Fruit fly (Drosophila melanogaster) whole organism, embryonic: Measurements from ENCODE around the gene CG7367.

Source experiments
- Adf1 ChIP-seq: fragments of 200-800 bp; sonication (Bioruptor generic); IDR thresholded peaks from 2 replicates; pipeline ENCODE4 v1.3.6; 2022; ENCODE audit warnings: missing biosample characterization, missing genetic modification characterization
- B-H2 ChIP-seq: fragments of 200-800 bp; sonication (Bioruptor generic); optimal IDR thresholded peaks from 2 replicates; lab custom pipeline; 2018; ENCODE audit warnings: missing biosample characterization, mild to moderate bottlenecking, missing genetic modification characterization
- BEAF-32 ChIP-seq: fragments of 200-800 bp; sonication (Bioruptor generic); optimal IDR thresholded peaks from 3 replicates; lab custom pipeline; 2017; ENCODE audit warnings: missing biosample characterization, missing genetic modification characterization, mild to moderate bottlenecking, moderate library complexity, missing genetic modification reagents
- CG11093 ChIP-seq: fragments of 200-800 bp; sonication (Bioruptor generic); IDR thresholded peaks from 3 replicates; pipeline ENCODE4 v1.3.6; 2022; ENCODE audit warnings: missing biosample characterization, missing genetic modification characterization
- CG11504 ChIP-seq: fragments of 200-800 bp; sonication (Bioruptor generic); optimal IDR thresholded peaks from 3 replicates; lab custom pipeline; 2019; ENCODE audit warnings: missing biosample characterization, mild to moderate bottlenecking, missing genetic modification characterization, moderate library complexity
- CG11560 ChIP-seq: fragments of 200-800 bp; sonication (Bioruptor generic); IDR thresholded peaks from 3 replicates; pipeline ENCODE4 v1.3.6; 2022; ENCODE audit warnings: missing biosample characterization, missing genetic modification characterization
- CG12299 ChIP-seq: fragments of 200-800 bp; sonication (Bioruptor generic); optimal IDR thresholded peaks from 2 replicates; lab custom pipeline; 2018; ENCODE audit warnings: missing biosample characterization, mild to moderate bottlenecking, missing genetic modification characterization
- CG13894 ChIP-seq: fragments of 200-800 bp; sonication (Bioruptor generic); optimal IDR thresholded peaks from 3 replicates; lab custom pipeline; 2018; ENCODE audit warnings: missing biosample characterization, mild to moderate bottlenecking, missing genetic modification characterization, moderate library complexity
- CG14014 ChIP-seq: fragments of 200-800 bp; sonication (Bioruptor generic); IDR thresholded peaks from 2 replicates; pipeline ENCODE4 v1.3.6; 2022; ENCODE audit warnings: missing biosample characterization, missing genetic modification characterization
- CG15479 ChIP-seq: fragments of 200-800 bp; sonication (Bioruptor generic); optimal IDR thresholded peaks from 3 replicates; lab custom pipeline; 2019; ENCODE audit warnings: missing biosample characterization, mild to moderate bottlenecking, missing genetic modification characterization, moderate library complexity
- CG1603 ChIP-seq: fragments of 200-800 bp; sonication (Bioruptor generic); optimal IDR thresholded peaks from 2 replicates; lab custom pipeline; 2019; ENCODE audit warnings: missing biosample characterization, mild to moderate bottlenecking, missing genetic modification characterization, moderate library complexity
- CG1792 ChIP-seq: fragments of 200-800 bp; sonication (Bioruptor generic); optimal IDR thresholded peaks from 2 replicates; lab custom pipeline; 2016; ENCODE audit warnings: missing biosample characterization, missing genetic modification characterization
- CG2712 ChIP-seq: fragments of 200-800 bp; optimal IDR thresholded peaks from 3 replicates; lab custom pipeline; 2019; ENCODE audit warnings: missing biosample characterization, mild to moderate bottlenecking, missing genetic modification characterization, moderate library complexity
- CG34224 ChIP-seq: fragments of 200-800 bp; sonication (Bioruptor generic); IDR thresholded peaks from 3 replicates; pipeline ENCODE4 v1.3.6; 2022; ENCODE audit warnings: missing biosample characterization, missing genetic modification characterization; ENCODE audit not compliant: partially characterized antibody
- CG3847 ChIP-seq: fragments of 200-800 bp; sonication (Bioruptor generic); IDR thresholded peaks from 2 replicates; pipeline ENCODE4 v1.3.6; 2022; ENCODE audit warnings: missing biosample characterization, missing genetic modification characterization
- CG42726 ChIP-seq: fragments of 200-800 bp; sonication (Bioruptor generic); IDR thresholded peaks from 2 replicates; pipeline ENCODE4 v1.3.6; 2022; ENCODE audit warnings: missing biosample characterization, missing genetic modification characterization; ENCODE audit not compliant: partially characterized antibody
- CG4360 ChIP-seq: fragments of 200-800 bp; sonication (Bioruptor generic); IDR thresholded peaks from 2 replicates; pipeline ENCODE4 v1.3.6; 2022; ENCODE audit warnings: missing biosample characterization, missing genetic modification characterization
- CG4424 ChIP-seq: fragments of 200-800 bp; sonication (Bioruptor generic); optimal IDR thresholded peaks from 3 replicates; lab custom pipeline; 2016; ENCODE audit warnings: missing biosample characterization, missing genetic modification characterization
- CG5180 ChIP-seq: fragments of 200-800 bp; sonication (Bioruptor generic); optimal IDR thresholded peaks from 3 replicates; lab custom pipeline; 2017; ENCODE audit warnings: missing biosample characterization, missing genetic modification characterization, mild to moderate bottlenecking, moderate library complexity, missing genetic modification reagents
- Dbx ChIP-seq: fragments of 200-800 bp; sonication (Bioruptor generic); IDR thresholded peaks from 3 replicates; pipeline ENCODE4 v1.3.6; 2022; ENCODE audit warnings: missing biosample characterization, missing genetic modification characterization
- Dp ChIP-seq: fragments of 200-800 bp; sonication (Bioruptor generic); optimal IDR thresholded peaks from 2 replicates; lab custom pipeline; 2018; ENCODE audit warnings: missing biosample characterization, mild to moderate bottlenecking, missing genetic modification characterization, moderate library complexity
- Ets97D ChIP-seq: fragments of 200-800 bp; sonication (Bioruptor generic); optimal IDR thresholded peaks from 3 replicates; lab custom pipeline; 2016; ENCODE audit warnings: missing biosample characterization, missing genetic modification characterization
- Fer3 ChIP-seq: fragments of 200-800 bp; sonication (Bioruptor generic); optimal IDR thresholded peaks from 2 replicates; lab custom pipeline; 2018; ENCODE audit warnings: missing biosample characterization, mild to moderate bottlenecking, missing genetic modification characterization, moderate library complexity
- Hand ChIP-seq: fragments of 200-800 bp; sonication (Bioruptor generic); optimal IDR thresholded peaks from 2 replicates; lab custom pipeline; 2017; ENCODE audit warnings: mild to moderate bottlenecking, missing biosample characterization, missing genetic modification reagents, missing genetic modification characterization
- Hey ChIP-seq: fragments of 200-800 bp; sonication (Bioruptor generic); optimal IDR thresholded peaks from 3 replicates; lab custom pipeline; 2018; ENCODE audit warnings: missing biosample characterization, mild to moderate bottlenecking, missing genetic modification characterization
- MESR4 ChIP-seq: fragments of 200-800 bp; sonication (Bioruptor generic); optimal IDR thresholded peaks from 2 replicates; lab custom pipeline; 2018; ENCODE audit warnings: missing biosample characterization, mild to moderate bottlenecking, missing genetic modification characterization, moderate library complexity
- Myb ChIP-seq: fragments of 200-800 bp; sonication (Bioruptor generic); optimal IDR thresholded peaks from 2 replicates; lab custom pipeline; 2016; ENCODE audit warnings: missing biosample characterization, missing genetic modification characterization
- NfI ChIP-seq: fragments of 200-800 bp; sonication (Bioruptor generic); optimal IDR thresholded peaks from 3 replicates; lab custom pipeline; 2018; ENCODE audit warnings: missing biosample characterization, mild to moderate bottlenecking, missing genetic modification characterization, moderate library complexity
- Rfx ChIP-seq: fragments of 200-800 bp; sonication (Bioruptor generic); IDR thresholded peaks from 2 replicates; pipeline ENCODE4 v1.3.6; 2022; ENCODE audit warnings: missing biosample characterization, missing genetic modification characterization
- ab ChIP-seq: fragments of 200-800 bp; sonication (Bioruptor generic); optimal IDR thresholded peaks from 2 replicates; lab custom pipeline; 2016; ENCODE audit warnings: missing biosample characterization, missing genetic modification characterization
- amos ChIP-seq: fragments of 200-800 bp; sonication (Bioruptor generic); IDR thresholded peaks from 2 replicates; pipeline ENCODE4 v1.3.6; 2022; ENCODE audit warnings: missing biosample characterization, missing genetic modification characterization; ENCODE audit not compliant: partially characterized antibody
- bbx ChIP-seq: fragments of 200-800 bp; sonication (Bioruptor generic); IDR thresholded peaks from 2 replicates; pipeline ENCODE4 v1.3.6; 2022; ENCODE audit warnings: missing biosample characterization, missing genetic modification characterization; ENCODE audit not compliant: partially characterized antibody
- caup ChIP-seq: fragments of 200-800 bp; sonication (Bioruptor generic); optimal IDR thresholded peaks from 3 replicates; lab custom pipeline; 2017; ENCODE audit warnings: missing biosample characterization, mild to moderate bottlenecking, missing genetic modification characterization, moderate library complexity; ENCODE audit not compliant: severe bottlenecking
- cwo ChIP-seq: fragments of 200-800 bp; sonication (Bioruptor generic); optimal IDR thresholded peaks from 3 replicates; lab custom pipeline; 2017; ENCODE audit warnings: missing biosample characterization, missing genetic modification characterization, mild to moderate bottlenecking, moderate library complexity, missing genetic modification reagents
- dmrt99B ChIP-seq: fragments of 200-800 bp; sonication (Bioruptor generic); optimal IDR thresholded peaks from 2 replicates; lab custom pipeline; 2018; ENCODE audit warnings: missing biosample characterization, mild to moderate bottlenecking, missing genetic modification characterization, moderate library complexity
- dysf ChIP-seq: fragments of 200-800 bp; sonication (Bioruptor generic); IDR thresholded peaks from 3 replicates; pipeline ENCODE4 v1.3.6; 2022; ENCODE audit warnings: missing biosample characterization, missing genetic modification characterization
- gro ChIP-seq: fragments of 200-800 bp; sonication (Bioruptor generic); optimal IDR thresholded peaks from 2 replicates; lab custom pipeline; 2016; ENCODE audit warnings: missing biosample characterization, missing genetic modification characterization
- hkb ChIP-seq, 2 experiments: fragments of 200-800 bp in 1 of 2; fragments of >200 bp in 1 of 2; sonication (Bioruptor generic) in 1 of 2; IDR thresholded peaks in 1 of 2; optimal IDR thresholded peaks in 1 of 2; 2 replicates each; pipeline versions ENCODE4 v1.3.6 to Lab custom; 2017 to 2022; ENCODE audit warnings: missing biosample characterization in 1 of 2, missing genetic modification characterization in 1 of 2
- lab ChIP-seq: fragments of 200-800 bp; sonication (Bioruptor generic); optimal IDR thresholded peaks from 3 replicates; lab custom pipeline; 2017; ENCODE audit warnings: missing biosample characterization, missing genetic modification characterization, mild to moderate bottlenecking, moderate library complexity, missing genetic modification reagents
- nom ChIP-seq: fragments of 200-800 bp; sonication (Bioruptor generic); optimal IDR thresholded peaks from 2 replicates; lab custom pipeline; 2017; ENCODE audit warnings: missing biosample characterization, missing genetic modification characterization, mild to moderate bottlenecking, moderate library complexity, missing genetic modification reagents
- onecut ChIP-seq: fragments of 200-800 bp; sonication (Bioruptor generic); IDR thresholded peaks from 2 replicates; pipeline ENCODE4 v1.3.6; 2022; ENCODE audit warnings: missing biosample characterization, missing genetic modification characterization
- org-1 ChIP-seq: fragments of 200-800 bp; sonication (Bioruptor generic); optimal IDR thresholded peaks from 2 replicates; lab custom pipeline; 2017; ENCODE audit warnings: missing biosample characterization, missing genetic modification characterization
- sd ChIP-seq: fragments of 200-800 bp; sonication (Bioruptor generic); optimal IDR thresholded peaks from 3 replicates; lab custom pipeline; 2018; ENCODE audit warnings: missing biosample characterization, mild to moderate bottlenecking, missing genetic modification characterization, moderate library complexity
- sna ChIP-seq: fragments of 200-800 bp; sonication (Bioruptor generic); IDR thresholded peaks from 2 replicates; pipeline ENCODE4 v1.3.6; 2022; ENCODE audit warnings: missing biosample characterization, missing genetic modification characterization; ENCODE audit not compliant: partially characterized antibody
- so ChIP-seq: fragments of 200-800 bp; sonication (Bioruptor generic); IDR thresholded peaks from 3 replicates; pipeline ENCODE4 v1.3.6; 2022; ENCODE audit warnings: missing biosample characterization, missing genetic modification characterization
- unc-4 ChIP-seq: fragments of 200-800 bp; sonication (Bioruptor generic); IDR thresholded peaks from 2 replicates; pipeline ENCODE4 v1.3.6; 2022; ENCODE audit warnings: missing biosample characterization, missing genetic modification characterization; ENCODE audit not compliant: partially characterized antibody

CG7367 gene

dm6 chr2L:7984059-7984800, 55.4 kb downstream of the CG7367 start, which contains the start of gene Snoo (continued):
- TF ChIP-seq lab (GFP tag; lab: Kevin White, UChicago) (peak; percentile 32), Dp (GFP tag; lab: Kevin White, UChicago) (peak; percentile 20), CG5180 (GFP tag; lab: Kevin White, UChicago) (peak; percentile 26), hkb (optimal IDR thresholded peaks at IDR 0.05; lab: Kevin White, UChicago) (no peak), hkb (GFP tag; IDR thresholded peaks at IDR 0.05; lab: Robert Waterston, UW) (0 out of 2 replicates have a peak, but pooled peaks have one; percentile 20), org-1 (GFP tag; lab: Kevin White, UChicago) (no peak), gro (GFP tag; lab: Kevin White, UChicago) (peak; percentile 40), nom (GFP tag; lab: Kevin White, UChicago) (peak; percentile 6), Dbx (GFP tag; lab: Robert Waterston, UW) (peak; percentile 35; the same call in 2 of the 3 replicates), CG11093 (GFP tag; lab: Robert Waterston, UW) (no peak), CG11504 (tag; lab: Kevin White, UChicago) (peak; percentile 31), CG4424 (GFP tag; lab: Kevin White, UChicago) (no peak), dmrt99B (tag; lab: Kevin White, UChicago) (no peak), CG12299 (tag; lab: Kevin White, UChicago) (peak; percentile 4), so (GFP tag; lab: Robert Waterston, UW) (peak; percentile 52; the same call in 2 of the 3 replicates), Myb (peak; percentile 94), CG2712 (tag; lab: Kevin White, UChicago) (peak; percentile 7), CG34224 (peak; percentile 46; the same call in 2 of the 3 replicates), CG13894 (tag; lab: Kevin White, UChicago) (peak; percentile 13), cwo (GFP tag; lab: Kevin White, UChicago) (peak; percentile 87), caup (peak; percentile 28), B-H2 (peak; percentile 45), CG3847 (GFP tag; lab: Robert Waterston, UW) (peak; percentile 63), Fer3 (tag; lab: Kevin White, UChicago) (no peak), CG15479 (GFP tag; lab: Kevin White, UChicago) (no peak), sna (GFP tag; lab: Robert Waterston, UW) (0 out of 2 replicates have a peak, but pooled peaks have one; percentile 46), Ets97D (GFP tag; lab: Kevin White, UChicago) (peak; percentile 10), MESR4 (GFP tag; lab: Kevin White, UChicago) (peak; percentile 26), Rfx (GFP tag; lab: Robert Waterston, UW) (peak; percentile 38; the same call in 1 of the 2 replicates), Hey (tag; lab: Kevin White, UChicago) (peak; percentile 8), bbx (GFP tag; lab: Robert Waterston, UW) (peak; percentile 46; the same call in 1 of the 2 replicates), dysf (no peak), CG1603 (tag; lab: Kevin White, UChicago) (peak; percentile 50), NfI (peak; percentile 20), CG1792 (GFP tag; lab: Kevin White, UChicago) (no peak), amos (peak; percentile 23; the same call in 1 of the 2 replicates), unc-4 (GFP tag; lab: Robert Waterston, UW) (0 out of 2 replicates have a peak, but pooled peaks have one; percentile 16), CG42726 (peak; percentile 30; the same call in 1 of the 2 replicates), Adf1 (peak; percentile 33; the same call in 1 of the 2 replicates), ab (no peak), CG11560 (tag; lab: Robert Waterston, UW) (no peak), CG14014 (GFP tag; lab: Robert Waterston, UW) (peak; percentile 30; the same call in 1 of the 2 replicates), Hand (GFP tag; lab: Kevin White, UChicago) (peak; percentile 4), BEAF-32 (GFP tag; lab: Kevin White, UChicago) (peak; percentile 24), onecut (GFP tag; lab: Robert Waterston, UW) (peak; percentile 17; the same call in 1 of the 2 replicates), sd (peak; percentile 15), CG4360 (GFP tag; lab: Robert Waterston, UW) (peak; percentile 48)
